Worm (Caenorhabditis elegans) whole organism, L1 larva: ENCODE measurements around the gene chil-7.

Experiments
- C04F5.9 ChIP-seq: sonication (generic microtip); optimal IDR thresholded peaks from 2 replicates; lab custom pipeline; 2016; ENCODE audit warnings: missing genetic modification characterization, missing compliant biosample characterization
- C16A3.4 ChIP-seq: fragments of 150-350 bp; optimal IDR thresholded peaks from 2 replicates; lab custom pipeline; 2014; ENCODE audit warnings: missing biosample characterization, missing genetic modification characterization
- C34B4.2 ChIP-seq: sonication (generic microtip); optimal IDR thresholded peaks from 2 replicates; lab custom pipeline; 2017; ENCODE audit warnings: mild to moderate bottlenecking, missing genetic modification characterization, missing compliant biosample characterization
- F16B12.6 ChIP-seq: fragments of 150-350 bp; optimal IDR thresholded peaks from 2 replicates; lab custom pipeline; 2014; ENCODE audit warnings: missing biosample characterization, missing genetic modification characterization
- Y116A8C.19 ChIP-seq: sonication (generic microtip); optimal IDR thresholded peaks from 2 replicates; lab custom pipeline; 2016; ENCODE audit warnings: missing compliant biosample characterization, missing genetic modification characterization, borderline replicate concordance
- alr-1 ChIP-seq: fragments of 200-800 bp; sonication (Bioruptor generic); optimal IDR thresholded peaks from 2 replicates; lab custom pipeline; 2018; ENCODE audit warnings: borderline replicate concordance, mild to moderate bottlenecking, missing genetic modification characterization, missing compliant biosample characterization
- ama-1 ChIP-seq: fragments of 150-350 bp; optimal IDR thresholded peaks from 2 replicates; lab custom pipeline; 2014
- ceh-8 ChIP-seq: fragments of 200-800 bp; sonication (Bioruptor generic); optimal IDR thresholded peaks from 2 replicates; lab custom pipeline; 2018; ENCODE audit warnings: mild to moderate bottlenecking, missing genetic modification characterization, moderate library complexity, missing compliant biosample characterization
- ceh-82 ChIP-seq, 3 experiments: fragments of 150-350 bp in 1 of 3; sonication (generic microtip) in 2 of 3; optimal IDR thresholded peaks; 2 replicates each; lab custom pipeline; 2014 to 2017; ENCODE audit warnings: missing biosample characterization in 3 of 3, missing genetic modification characterization in 3 of 3
- dsc-1 ChIP-seq: sonication (generic microtip); optimal IDR thresholded peaks from 2 replicates; lab custom pipeline; 2016; ENCODE audit warnings: mild to moderate bottlenecking, missing genetic modification characterization, missing compliant biosample characterization
- efl-3 ChIP-seq: fragments of 200-800 bp; sonication (Bioruptor generic); optimal IDR thresholded peaks from 2 replicates; lab custom pipeline; 2018; ENCODE audit warnings: mild to moderate bottlenecking, missing genetic modification characterization, missing compliant biosample characterization
- egl-13 ChIP-seq: sonication (generic microtip); optimal IDR thresholded peaks from 2 replicates; lab custom pipeline; 2016; ENCODE audit warnings: missing genotype, missing genetic modification reagents, missing genetic modification characterization, missing compliant biosample characterization
- egl-27 ChIP-seq, 2 experiments: fragments of 150-350 bp in 1 of 2; sonication (generic microtip); optimal IDR thresholded peaks; 3 replicates each; lab custom pipeline; 2017 to 2018; ENCODE audit warnings: missing biosample characterization in 2 of 2, missing genetic modification characterization in 2 of 2, missing genetic modification reagents in 2 of 2
- ets-5 ChIP-seq: fragments of 200-800 bp; sonication (Bioruptor generic); IDR thresholded peaks from 2 replicates; pipeline ENCODE4 v1.3.6; 2022; ENCODE audit warnings: missing genetic modification characterization, missing compliant biosample characterization
- fkh-8 ChIP-seq: sonication (generic microtip); optimal IDR thresholded peaks from 2 replicates; lab custom pipeline; 2016; ENCODE audit warnings: mild to moderate bottlenecking, missing genetic modification characterization, missing compliant biosample characterization
- grh-1 ChIP-seq: fragments of 200-800 bp; sonication (Bioruptor generic); IDR thresholded peaks from 2 replicates; pipeline ENCODE4 v1.3.6; 2022; ENCODE audit warnings: missing genetic modification reagents, missing genetic modification characterization, missing compliant biosample characterization
- hpl-2 ChIP-seq: fragments of 150-350 bp; optimal IDR thresholded peaks from 2 replicates; lab custom pipeline; 2014; ENCODE audit warnings: missing biosample characterization, missing genetic modification reagents, missing genetic modification characterization
- irx-1 ChIP-seq: sonication (generic microtip); optimal IDR thresholded peaks from 2 replicates; lab custom pipeline; 2016; ENCODE audit warnings: missing genetic modification characterization, missing compliant biosample characterization
- isw-1 ChIP-seq: fragments of 200-800 bp; sonication (Bioruptor generic); IDR thresholded peaks from 2 replicates; pipeline ENCODE4 v1.3.6; 2022; ENCODE audit warnings: missing genetic modification characterization, missing compliant biosample characterization
- lin-13 ChIP-seq: fragments of 150-350 bp; optimal IDR thresholded peaks from 2 replicates; lab custom pipeline; 2014; ENCODE audit warnings: missing biosample characterization, missing genetic modification reagents, missing genetic modification characterization
- lin-14 ChIP-seq: fragments of 200-800 bp; sonication (Bioruptor generic); optimal IDR thresholded peaks from 2 replicates; lab custom pipeline; 2018; ENCODE audit warnings: mild to moderate bottlenecking, missing genetic modification characterization, moderate library complexity, missing compliant biosample characterization
- lin-35 ChIP-seq, 2 experiments: fragments of 150-350 bp; optimal IDR thresholded peaks; 2 replicates each; lab custom pipeline; 2014; ENCODE audit warnings: missing biosample characterization in 2 of 2, missing genetic modification characterization in 2 of 2, missing genetic modification reagents in 2 of 2
- lin-39 ChIP-seq: fragments of 150-350 bp; optimal IDR thresholded peaks from 2 replicates; lab custom pipeline; 2014; ENCODE audit warnings: missing biosample characterization, missing genetic modification reagents, missing genetic modification characterization
- lir-3 ChIP-seq: sonication (generic microtip); optimal IDR thresholded peaks from 2 replicates; lab custom pipeline; 2016; ENCODE audit warnings: mild to moderate bottlenecking, missing genetic modification characterization, moderate library complexity, missing compliant biosample characterization; ENCODE audit not compliant: poor library complexity
- mab-9 ChIP-seq: fragments of 200-800 bp; sonication (Bioruptor generic); IDR thresholded peaks from 2 replicates; pipeline ENCODE4 v1.3.6; 2022; ENCODE audit warnings: missing genetic modification reagents, missing genetic modification characterization, missing compliant biosample characterization
- nhr-11 ChIP-seq: fragments of 150-350 bp; optimal IDR thresholded peaks from 2 replicates; lab custom pipeline; 2014; ENCODE audit warnings: missing biosample characterization, missing genetic modification characterization
- nhr-20 ChIP-seq: sonication (generic microtip); optimal IDR thresholded peaks from 2 replicates; lab custom pipeline; 2016; ENCODE audit warnings: mild to moderate bottlenecking, missing genetic modification characterization, missing compliant biosample characterization
- nhr-237 ChIP-seq: fragments of 150-350 bp; optimal IDR thresholded peaks from 2 replicates; lab custom pipeline; 2014; ENCODE audit warnings: missing biosample characterization, missing genetic modification characterization
- nhr-84 ChIP-seq: sonication (generic microtip); optimal IDR thresholded peaks from 2 replicates; lab custom pipeline; 2017; ENCODE audit warnings: missing biosample characterization, missing genetic modification characterization
- nhr-85 ChIP-seq: sonication (generic microtip); peaks from one replicate; lab custom pipeline; 2016; ENCODE audit warnings: missing genetic modification characterization, inconsistent platforms, missing compliant biosample characterization
- pag-3 ChIP-seq: sonication (generic microtip); optimal IDR thresholded peaks from 2 replicates; lab custom pipeline; 2017; ENCODE audit warnings: missing genetic modification characterization, mild to moderate bottlenecking, missing compliant biosample characterization, antibody characterized with exemption, borderline replicate concordance; ENCODE audit not compliant: insufficient read depth
- pqm-1 ChIP-seq: sonication (generic microtip); optimal IDR thresholded peaks from 3 replicates; lab custom pipeline; 2017; ENCODE audit warnings: missing biosample characterization, missing genetic modification characterization
- rnt-1 ChIP-seq: sonication (generic microtip); optimal IDR thresholded peaks from 2 replicates; lab custom pipeline; 2016; ENCODE audit warnings: mild to moderate bottlenecking, missing genetic modification characterization, moderate library complexity, missing compliant biosample characterization
- snpc-4 ChIP-seq: fragments of 150-350 bp; optimal IDR thresholded peaks from 2 replicates; lab custom pipeline; 2014; ENCODE audit warnings: missing biosample characterization, missing genetic modification characterization
- snu-23 ChIP-seq: sonication (generic microtip); optimal IDR thresholded peaks from 2 replicates; lab custom pipeline; 2016; ENCODE audit warnings: missing genetic modification characterization, missing compliant biosample characterization
- tbx-2 ChIP-seq: sonication (generic microtip); optimal IDR thresholded peaks from 2 replicates; lab custom pipeline; 2016; ENCODE audit warnings: missing genetic modification characterization, missing compliant biosample characterization
- tlp-1 ChIP-seq: fragments of 150-350 bp; optimal IDR thresholded peaks from 2 replicates; lab custom pipeline; 2014; ENCODE audit warnings: missing biosample characterization, missing genetic modification characterization
- unc-30 ChIP-seq: sonication (generic microtip); optimal IDR thresholded peaks from 2 replicates; lab custom pipeline; 2017; ENCODE audit warnings: missing biosample characterization, missing genetic modification characterization
- vab-15 ChIP-seq: sonication (generic microtip); optimal IDR thresholded peaks from 2 replicates; lab custom pipeline; 2017; ENCODE audit warnings: missing genotype, mild to moderate bottlenecking, missing genetic modification characterization, missing compliant biosample characterization
- xbp-1 ChIP-seq: sonication (generic microtip); optimal IDR thresholded peaks from 2 replicates; lab custom pipeline; 2016; ENCODE audit warnings: missing genetic modification characterization, missing compliant biosample characterization
- zag-1 ChIP-seq: fragments of 150-350 bp; optimal IDR thresholded peaks from 2 replicates; lab custom pipeline; 2014; ENCODE audit warnings: missing biosample characterization, missing genetic modification characterization

The chil-7 gene

ce11 chrII:9845239-9845638 is 25.7 kb downstream of the chil-7 start, which contains the start of gene chil-9:
TSS of gene chil-9 (minus strand) at chrII:9845339.
- no peak for TF ChIP-seq unc-30 (tag; lab: Kevin White, UChicago)
- no peak for TF ChIP-seq nhr-11
- no peak for TF ChIP-seq egl-27 (tag; optimal IDR thresholded peaks at IDR 0.05; lab: Kevin White, UChicago)
- TF ChIP-seq lin-35 (GFP tag; optimal IDR thresholded peaks at IDR 0.05; lab: Kevin White, UChicago) = no peak
- no peak for TF ChIP-seq tlp-1
- TF ChIP-seq pag-3 = no peak
- TF ChIP-seq snu-23 = no peak
- no peak for TF ChIP-seq C04F5.9 (tag; lab: Kevin White, UChicago)
- TF ChIP-seq lin-13 (GFP tag; lab: Kevin White, UChicago) = no peak
- TF ChIP-seq nhr-84 (tag; lab: Kevin White, UChicago) = no peak
- TF ChIP-seq efl-3 (GFP tag; lab: Kevin White, UChicago) = no peak
- no peak for TF ChIP-seq pqm-1 (tag; lab: Kevin White, UChicago)
- no peak for TF ChIP-seq xbp-1 (tag; lab: Kevin White, UChicago)
- no peak for TF ChIP-seq rnt-1 (tag; lab: Kevin White, UChicago)
- TF ChIP-seq, all 84 proteins: peak for 0

DNA sequence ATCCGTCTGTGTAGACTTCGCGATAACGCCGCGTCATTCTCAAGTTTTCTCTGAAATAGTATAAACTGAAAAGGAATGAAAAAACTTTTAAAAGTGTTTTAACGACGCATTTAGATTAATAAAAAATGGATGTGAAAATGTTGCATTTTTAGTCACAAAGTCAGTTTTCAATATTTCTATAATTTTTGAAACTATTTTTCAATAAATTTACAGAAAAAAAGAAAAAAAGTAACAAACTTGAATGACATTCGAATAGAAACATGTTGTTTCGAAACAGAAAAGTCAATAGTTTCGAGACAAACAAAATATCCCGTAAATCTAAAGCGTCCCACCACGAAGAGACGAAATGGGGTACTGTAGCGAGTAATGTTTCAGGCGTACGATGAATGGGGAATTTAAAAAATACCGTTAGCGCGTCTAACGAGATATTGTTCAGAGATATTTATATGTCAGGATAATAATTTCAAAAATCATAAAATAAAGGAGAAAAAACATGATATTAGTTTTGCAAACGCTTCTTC is 28.9 kb downstream of the chil-7 start, which contains the start of gene rnh-1.2:
Gene rnh-1.2 (minus strand): TSS at position 51 of the 521 bp plus-strand sequence.
- no peak for TF ChIP-seq ama-1 (lab: Kevin White, UChicago)
- no peak for TF ChIP-seq nhr-11
- TF ChIP-seq tbx-2 = no peak
- no peak for TF ChIP-seq snu-23
- no peak for TF ChIP-seq tlp-1
- no peak for TF ChIP-seq ceh-82 (tag; optimal IDR thresholded peaks at IDR 0.05; lab: Kevin White, UChicago)
- TF ChIP-seq irx-1 (tag; lab: Kevin White, UChicago) = no peak
- TF ChIP-seq ets-5 (GFP tag; lab: Robert Waterston, UW) = no peak
- no peak for TF ChIP-seq hpl-2
- no peak for TF ChIP-seq ceh-8 (GFP tag; lab: Kevin White, UChicago)
- no peak for TF ChIP-seq unc-30 (tag; lab: Kevin White, UChicago)
- no peak for TF ChIP-seq xbp-1 (tag; lab: Kevin White, UChicago)
- no peak for TF ChIP-seq vab-15 (tag; lab: Kevin White, UChicago)
- TF ChIP-seq alr-1 (tag; lab: Kevin White, UChicago) = no peak
- no peak for TF ChIP-seq nhr-85 (tag; lab: Kevin White, UChicago)
- TF ChIP-seq grh-1 (GFP tag; lab: Robert Waterston, UW) = no peak
- TF ChIP-seq C16A3.4 (tag; lab: Kevin White, UChicago) = no peak
- no peak for TF ChIP-seq mab-9 (GFP tag; lab: Robert Waterston, UW)

- no peak for TF ChIP-seq lin-39 (tag; lab: Kevin White, UChicago)
- no peak for TF ChIP-seq nhr-20 (tag; lab: Kevin White, UChicago)
- no peak for TF ChIP-seq C34B4.2
- no peak for TF ChIP-seq pag-3
- TF ChIP-seq egl-13 (tag; lab: Kevin White, UChicago) = no peak
- TF ChIP-seq Y116A8C.19 (tag; lab: Kevin White, UChicago) = no peak
- TF ChIP-seq F16B12.6 (tag; lab: Kevin White, UChicago) = no peak
- no peak for TF ChIP-seq irx-1 (tag; lab: Kevin White, UChicago)
- TF ChIP-seq nhr-237 (tag; lab: Kevin White, UChicago) = no peak
- no peak for TF ChIP-seq snpc-4 (tag; lab: Kevin White, UChicago)
- TF ChIP-seq zag-1 = no peak
- no peak for TF ChIP-seq lin-14
- TF ChIP-seq dsc-1 (tag; lab: Kevin White, UChicago) = no peak
- TF ChIP-seq fkh-8 (tag; lab: Kevin White, UChicago) = no peak
- no peak for TF ChIP-seq tlp-1
- TF ChIP-seq isw-1 (GFP tag; lab: Robert Waterston, UW) = no peak
- no peak for TF ChIP-seq mab-9 (GFP tag; lab: Robert Waterston, UW)
- TF ChIP-seq lir-3 (tag; lab: Kevin White, UChicago) = no peak
These were observed 30.7 kb downstream of the chil-7 start, which contains the start of gene ZK938.11 for ce11 chrII:9840313-9840712. TSS of gene ZK938.11 (minus strand) at chrII:9840413.
